Worm (Caenorhabditis elegans) whole organism, L3 larva: Measurements from ENCODE around the gene lin-42.

ENCODE experiments used
- ceh-16 ChIP-seq: sonication (generic microtip); optimal IDR thresholded peaks from 2 replicates; lab custom pipeline; 2017; ENCODE audit warnings: missing biosample characterization, missing genetic modification characterization
- ceh-28 ChIP-seq: fragments of 150-350 bp; optimal IDR thresholded peaks from 2 replicates; lab custom pipeline; 2014; ENCODE audit warnings: missing biosample characterization, missing genetic modification reagents, missing genetic modification characterization
- ceh-82 ChIP-seq: fragments of 150-350 bp; optimal IDR thresholded peaks from 2 replicates; lab custom pipeline; 2014; ENCODE audit warnings: missing biosample characterization, missing genetic modification characterization
- ceh-9 ChIP-seq: sonication (generic microtip); optimal IDR thresholded peaks from 2 replicates; lab custom pipeline; 2018; ENCODE audit warnings: missing biosample characterization, missing genetic modification characterization
- daf-12 ChIP-seq: fragments of 150-350 bp; optimal IDR thresholded peaks from 2 replicates; lab custom pipeline; 2014; ENCODE audit warnings: missing biosample characterization, missing genetic modification reagents, missing genetic modification characterization
- egl-27 ChIP-seq: sonication (generic microtip); optimal IDR thresholded peaks from 4 replicates; lab custom pipeline; 2017; ENCODE audit warnings: missing biosample characterization, missing genetic modification reagents, missing genetic modification characterization
- egl-5 ChIP-seq: fragments of 150-350 bp; optimal IDR thresholded peaks from 2 replicates; lab custom pipeline; 2017; ENCODE audit warnings: missing biosample characterization, missing genetic modification reagents, missing genetic modification characterization, inconsistent platforms
- elt-1 ChIP-seq: fragments of 150-350 bp; optimal IDR thresholded peaks from 2 replicates; lab custom pipeline; 2014; ENCODE audit warnings: missing biosample characterization, missing genetic modification characterization
- elt-3 ChIP-seq, 3 experiments: fragments of 150-350 bp in 1 of 3; sonication (generic microtip) in 2 of 3; optimal IDR thresholded peaks; 2 replicates in 2 of 3; 4 replicates in 1 of 3; lab custom pipeline; 2014 to 2017; ENCODE audit warnings: missing biosample characterization in 3 of 3, missing genetic modification characterization in 3 of 3
- eor-1 ChIP-seq, 2 experiments: fragments of 150-350 bp; optimal IDR thresholded peaks; 2 replicates each; lab custom pipeline; 2014 to 2018; ENCODE audit warnings: missing biosample characterization in 2 of 2, missing genetic modification characterization in 2 of 2
- fkh-10 ChIP-seq: sonication (generic microtip); optimal IDR thresholded peaks from 2 replicates; lab custom pipeline; 2017; ENCODE audit warnings: missing biosample characterization, missing genetic modification reagents, missing genetic modification characterization
- fkh-2 ChIP-seq: fragments of 150-350 bp; optimal IDR thresholded peaks from 2 replicates; lab custom pipeline; 2014; ENCODE audit warnings: missing biosample characterization, missing genetic modification reagents, missing genetic modification characterization
- fos-1 ChIP-seq: fragments of 150-350 bp; optimal IDR thresholded peaks from 2 replicates; lab custom pipeline; 2014; ENCODE audit warnings: missing biosample characterization, missing genetic modification characterization
- hmg-11 ChIP-seq: sonication (generic microtip); optimal IDR thresholded peaks from 2 replicates; lab custom pipeline; 2016; ENCODE audit warnings: missing genetic modification characterization, missing compliant biosample characterization
- jun-1 ChIP-seq: fragments of 150-350 bp; optimal IDR thresholded peaks from 2 replicates; lab custom pipeline; 2014; ENCODE audit warnings: missing biosample characterization, missing genetic modification reagents, missing genetic modification characterization
- lin-15B ChIP-seq: fragments of 150-350 bp; optimal IDR thresholded peaks from 2 replicates; lab custom pipeline; 2014; ENCODE audit warnings: missing biosample characterization, missing genetic modification characterization
- lin-39 ChIP-seq: fragments of 150-350 bp; optimal IDR thresholded peaks from 2 replicates; lab custom pipeline; 2018; ENCODE audit warnings: missing biosample characterization, missing genetic modification reagents, missing genetic modification characterization
- lsy-12 ChIP-seq: sonication (generic microtip); optimal IDR thresholded peaks from 2 replicates; lab custom pipeline; 2016; ENCODE audit warnings: mild to moderate bottlenecking, missing genetic modification characterization, missing compliant biosample characterization
- mml-1 ChIP-seq: fragments of 150-350 bp; sonication (generic microtip); optimal IDR thresholded peaks from 3 replicates; lab custom pipeline; 2014; ENCODE audit warnings: missing biosample characterization, missing genetic modification characterization
- nfya-1 ChIP-seq: sonication (generic microtip); optimal IDR thresholded peaks from 2 replicates; lab custom pipeline; 2017; ENCODE audit warnings: missing genetic modification characterization, mild to moderate bottlenecking, missing compliant biosample characterization, antibody characterized with exemption, moderate library complexity; ENCODE audit not compliant: insufficient read depth
- nhr-11 ChIP-seq: fragments of 150-350 bp; optimal IDR thresholded peaks from 2 replicates; lab custom pipeline; 2014; ENCODE audit warnings: missing biosample characterization, missing genetic modification characterization
- nhr-12 ChIP-seq: fragments of 150-350 bp; optimal IDR thresholded peaks from 2 replicates; lab custom pipeline; 2014; ENCODE audit warnings: missing biosample characterization, missing genetic modification characterization
- nhr-23 ChIP-seq: fragments of 150-350 bp; optimal IDR thresholded peaks from 2 replicates; lab custom pipeline; 2014; ENCODE audit warnings: missing biosample characterization, missing genetic modification reagents, missing genetic modification characterization
- nhr-237 ChIP-seq: fragments of 150-350 bp; optimal IDR thresholded peaks from 2 replicates; lab custom pipeline; 2014; ENCODE audit warnings: missing biosample characterization, missing genetic modification characterization
- nhr-25 ChIP-seq: sonication (generic microtip); optimal IDR thresholded peaks from 2 replicates; lab custom pipeline; 2017; ENCODE audit warnings: missing biosample characterization, missing genetic modification characterization
- nhr-28 ChIP-seq: fragments of 150-350 bp; optimal IDR thresholded peaks from 2 replicates; lab custom pipeline; 2014; ENCODE audit warnings: missing biosample characterization, missing genetic modification characterization
- nhr-43 ChIP-seq: sonication (generic microtip); optimal IDR thresholded peaks from 2 replicates; lab custom pipeline; 2016; ENCODE audit warnings: mild to moderate bottlenecking, missing genetic modification characterization, missing compliant biosample characterization; ENCODE audit not compliant: poor library complexity, severe bottlenecking
- nhr-67 ChIP-seq: fragments of 150-350 bp; optimal IDR thresholded peaks from 2 replicates; lab custom pipeline; 2014; ENCODE audit warnings: missing biosample characterization, missing genetic modification characterization
- nhr-76 ChIP-seq: fragments of 150-350 bp; sonication (generic microtip); optimal IDR thresholded peaks from 5 replicates; lab custom pipeline; 2014; ENCODE audit warnings: missing biosample characterization, missing genetic modification characterization
- pqm-1 ChIP-seq: fragments of 150-350 bp; optimal IDR thresholded peaks from 2 replicates; lab custom pipeline; 2017; ENCODE audit warnings: missing biosample characterization, missing genetic modification characterization, inconsistent platforms
- sea-2 ChIP-seq: fragments of 150-350 bp; sonication (generic microtip); optimal IDR thresholded peaks from 4 replicates; lab custom pipeline; 2014; ENCODE audit warnings: missing biosample characterization, missing genetic modification reagents, missing genetic modification characterization
- skn-1 ChIP-seq: fragments of 150-350 bp; optimal IDR thresholded peaks from 2 replicates; lab custom pipeline; 2014; ENCODE audit warnings: missing biosample characterization, missing genetic modification characterization
- tbx-2 ChIP-seq: sonication (generic microtip); optimal IDR thresholded peaks from 2 replicates; lab custom pipeline; 2016; ENCODE audit warnings: mild to moderate bottlenecking, missing genetic modification characterization, missing compliant biosample characterization
- unc-39 ChIP-seq: sonication (generic microtip); optimal IDR thresholded peaks from 4 replicates; lab custom pipeline; 2017; ENCODE audit warnings: missing biosample characterization, missing genetic modification characterization
- ztf-4 ChIP-seq: fragments of 150-350 bp; optimal IDR thresholded peaks from 2 replicates; lab custom pipeline; 2014; ENCODE audit warnings: missing biosample characterization, missing genetic modification characterization

Gene lin-42

DNA sequence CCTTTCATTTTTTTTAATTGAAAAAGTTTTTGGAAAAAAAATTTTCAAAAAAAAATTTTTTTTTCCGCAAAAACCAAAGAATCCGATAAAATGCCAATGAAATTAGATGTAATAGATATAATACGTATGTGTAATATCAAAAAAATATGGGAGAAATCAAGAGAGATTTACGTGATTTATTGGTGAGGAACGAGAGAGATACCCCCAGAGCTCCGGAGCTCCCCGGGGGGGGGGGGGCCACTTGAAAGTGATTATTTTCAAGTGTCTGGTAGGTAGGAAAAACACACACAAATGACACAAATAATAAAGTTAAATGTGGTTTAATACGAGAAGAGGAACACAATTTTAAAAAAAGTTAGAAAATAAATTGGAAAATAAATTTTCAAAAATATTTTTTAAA, 24.6 kb upstream of the lin-42 start, which contains the start of gene Y57G7A.11:
TSS of gene Y57G7A.11 (minus strand) at position 101 of the 400 bp plus-strand sequence.
- no peak for TF ChIP-seq nhr-237 (tag; lab: Kevin White, UChicago)
- no peak for TF ChIP-seq lsy-12
- TF ChIP-seq fos-1 (tag; lab: Kevin White, UChicago), result no peak
- no peak for TF ChIP-seq ceh-9 (tag; lab: Kevin White, UChicago)
- no peak for TF ChIP-seq nhr-28 (tag; lab: Kevin White, UChicago)
- no peak for TF ChIP-seq pqm-1 (tag; lab: Kevin White, UChicago)
- TF ChIP-seq sea-2 (GFP tag; lab: Kevin White, UChicago), result no peak
- TF ChIP-seq mml-1 (tag; lab: Kevin White, UChicago), result no peak
- no peak for TF ChIP-seq tbx-2 (tag; lab: Kevin White, UChicago)
- no peak for TF ChIP-seq lin-15B (tag; lab: Kevin White, UChicago)
- no peak for TF ChIP-seq elt-1 (tag; lab: Kevin White, UChicago)
- no peak for TF ChIP-seq nhr-11 (tag; lab: Kevin White, UChicago)
- TF ChIP-seq ceh-28 (tag; lab: Kevin White, UChicago), result no peak
- no peak for TF ChIP-seq skn-1 (tag; lab: Kevin White, UChicago)
- TF ChIP-seq nhr-23 (tag; lab: Kevin White, UChicago), result no peak
- TF ChIP-seq ceh-82 (tag; lab: Kevin White, UChicago), result no peak
- TF ChIP-seq nhr-12, result no peak
- no peak for TF ChIP-seq hmg-11 (tag; lab: Kevin White, UChicago)
- TF ChIP-seq nhr-43, result no peak

DNA sequence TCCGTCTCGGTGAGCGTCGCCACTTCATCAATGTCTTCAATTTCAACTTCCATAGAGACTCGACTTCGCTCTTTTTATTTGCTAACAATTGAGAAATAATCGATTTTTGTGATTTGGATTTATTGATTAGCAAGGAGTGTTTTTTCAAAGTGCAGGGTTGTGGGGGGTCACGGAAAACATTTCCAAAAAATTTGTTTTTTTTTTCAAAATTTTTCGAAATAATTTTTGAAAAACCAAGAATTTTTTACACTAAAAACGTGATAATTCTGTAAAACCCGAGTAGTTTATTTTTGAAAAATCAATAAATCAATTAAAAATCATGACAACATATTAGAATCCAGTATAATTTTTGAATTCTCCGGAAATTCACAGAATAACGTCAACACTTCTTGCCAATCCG, 23.3 kb upstream of the lin-42 start, which contains the start of gene Y57G7A.5:
TSS of gene Y57G7A.5 (minus strand) at position 101 of the 400 bp plus-strand sequence.
- TF ChIP-seq ceh-28 (tag; lab: Kevin White, UChicago) (peak; percentile 24), nfya-1 (no peak)

- no peak for TF ChIP-seq unc-39 (tag; lab: Kevin White, UChicago)
- TF ChIP-seq lin-39, result no peak
- no peak for TF ChIP-seq nhr-28 (tag; lab: Kevin White, UChicago)
- TF ChIP-seq nhr-43, result no peak
- no peak for TF ChIP-seq nhr-237 (tag; lab: Kevin White, UChicago)
- no peak for TF ChIP-seq fkh-10
- no peak for TF ChIP-seq egl-27 (tag; lab: Kevin White, UChicago)
- TF ChIP-seq nhr-11 (tag; lab: Kevin White, UChicago), result no peak
- TF ChIP-seq elt-3 (tag; optimal IDR thresholded peaks at IDR 0.05; lab: Kevin White, UChicago), result no peak
- TF ChIP-seq nhr-76 (tag; lab: Kevin White, UChicago), result no peak
- no peak for TF ChIP-seq hmg-11 (tag; lab: Kevin White, UChicago)
- no peak for TF ChIP-seq nhr-25
- TF ChIP-seq nhr-67 (tag; lab: Kevin White, UChicago), result no peak
- no peak for TF ChIP-seq daf-12 (tag; lab: Kevin White, UChicago)
Observed at ce11 chrII:1271814-1272213, 19.7 kb upstream of the lin-42 start, which contains the start of gene srw-66. Gene srw-66 (minus strand): TSS chrII:1271914.

- no peak for TF ChIP-seq nhr-237 (tag; lab: Kevin White, UChicago)
- TF ChIP-seq nhr-43, result no peak
- TF ChIP-seq eor-1 (tag; optimal IDR thresholded peaks at IDR 0.05; lab: Kevin White, UChicago), result no peak
- TF ChIP-seq egl-27 (tag; lab: Kevin White, UChicago), result no peak
- no peak for TF ChIP-seq nhr-11 (tag; lab: Kevin White, UChicago)
- no peak for TF ChIP-seq egl-5 (tag; lab: Kevin White, UChicago)
- no peak for TF ChIP-seq tbx-2 (tag; lab: Kevin White, UChicago)
- TF ChIP-seq ztf-4 (tag; lab: Kevin White, UChicago), result no peak
- no peak for TF ChIP-seq lsy-12
- no peak for TF ChIP-seq nhr-28 (tag; lab: Kevin White, UChicago)
Observed at ce11 chrII:1266790-1267189, 14.6 kb upstream of the lin-42 start, which contains the start of gene oac-30. Gene oac-30 (minus strand): TSS chrII:1266890.

DNA sequence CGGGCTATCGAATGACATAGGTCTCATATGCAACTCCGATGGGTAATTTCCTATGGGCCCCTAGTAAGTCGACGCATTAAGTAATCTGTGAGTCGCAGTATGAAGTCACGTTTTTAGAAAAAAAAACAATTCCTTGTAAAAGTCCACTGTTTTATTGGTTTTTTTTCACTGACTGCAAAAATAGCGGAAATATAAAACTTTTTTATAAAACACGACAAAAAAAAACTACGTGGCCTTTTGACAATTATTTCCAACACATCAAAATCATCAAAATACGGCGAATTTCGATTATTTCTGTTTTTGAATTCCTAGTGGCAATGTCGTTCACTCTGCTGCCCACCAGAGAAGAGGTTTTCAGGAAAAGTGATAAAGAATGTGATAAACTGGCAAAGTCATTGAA, 6.5 kb upstream of the lin-42 start, which contains the start of gene clpr-2:
TSS of gene clpr-2 (plus strand) at position 301 of the 400 bp plus-strand sequence.
- TF ChIP-seq lin-15B (tag; lab: Kevin White, UChicago) (no peak), ceh-82 (tag; lab: Kevin White, UChicago) (no peak), hmg-11 (tag; lab: Kevin White, UChicago) (no peak), fkh-2 (tag; lab: Kevin White, UChicago) (no peak), nhr-237 (tag; lab: Kevin White, UChicago) (no peak), jun-1 (tag; lab: Kevin White, UChicago) (no peak), nhr-23 (tag; lab: Kevin White, UChicago) (no peak), ceh-16 (tag; lab: Kevin White, UChicago) (no peak), pqm-1 (tag; lab: Kevin White, UChicago) (no peak)
